Worm (Caenorhabditis elegans): ENCODE data around the gene srh-208.
A peak's percentile ranks its signal among the peaks of the same experiment; 100 is the strongest.

Gene srh-208

DNA sequence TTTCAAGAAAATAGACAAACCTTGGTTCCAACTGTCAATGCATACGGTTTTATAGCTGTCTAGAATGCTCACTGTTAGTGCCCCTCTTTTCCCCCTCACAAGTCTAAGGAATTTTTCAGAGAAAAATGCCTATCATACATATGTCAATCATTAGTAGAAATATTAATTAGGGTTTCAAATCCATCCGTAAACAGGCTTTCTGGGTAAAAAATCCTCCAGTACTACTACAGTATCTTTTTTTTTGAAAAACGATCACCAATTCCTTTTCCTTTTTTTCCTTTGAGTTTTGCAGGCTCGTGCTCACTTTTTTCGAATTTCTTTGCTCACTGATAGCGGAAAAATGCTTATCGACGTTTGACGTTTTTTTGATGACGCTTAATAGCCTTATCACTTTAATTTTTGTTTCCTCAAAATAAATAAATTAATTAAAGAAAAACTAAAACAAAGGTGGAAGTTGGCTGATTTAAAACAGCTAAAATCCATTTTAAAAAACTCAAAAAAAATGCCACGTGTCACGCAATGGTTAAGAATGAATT lies 2.4 kb downstream of the srh-208 start, which contains the start of gene C43D7.7:
TSS of gene C43D7.7 (minus strand) at position 51 of the 536 bp plus-strand sequence.
- TF ChIP-seq nhr-77 (tag; optimal IDR thresholded peaks at IDR 0.05) = no peak
- peak; percentile 58 for TF ChIP-seq elt-2 (tag; optimal IDR thresholded peaks at IDR 0.05)

DNA sequence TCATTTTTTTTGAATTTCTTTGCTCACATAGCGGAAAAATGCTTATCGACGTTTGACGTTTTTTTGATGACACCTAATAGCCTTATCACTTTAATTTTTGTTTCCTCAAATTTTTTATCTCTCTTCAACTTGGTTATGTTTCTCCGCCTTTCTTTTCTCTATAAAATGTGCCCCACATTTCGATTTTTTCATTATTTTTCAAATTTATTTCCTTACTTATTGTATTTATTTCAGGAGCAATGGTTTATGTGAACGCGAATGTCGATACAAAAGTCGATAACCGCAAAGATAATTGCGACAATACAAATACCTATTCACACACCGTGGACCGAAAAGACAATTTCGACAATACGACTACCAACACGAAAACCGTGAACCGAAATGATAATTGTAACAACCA lies 3.2 kb downstream of the srh-208 start, which contains the start of gene sdz-6:
TSS of gene sdz-6 (plus strand) at position 229 of the 400 bp plus-strand sequence.
- TF ChIP-seq elt-2 (tag; optimal IDR thresholded peaks at IDR 0.05) (peak; percentile 34), ztf-11 (tag; optimal IDR thresholded peaks at IDR 0.05) (no peak), nhr-67 (tag; optimal IDR thresholded peaks at IDR 0.05) (no peak)

DNA sequence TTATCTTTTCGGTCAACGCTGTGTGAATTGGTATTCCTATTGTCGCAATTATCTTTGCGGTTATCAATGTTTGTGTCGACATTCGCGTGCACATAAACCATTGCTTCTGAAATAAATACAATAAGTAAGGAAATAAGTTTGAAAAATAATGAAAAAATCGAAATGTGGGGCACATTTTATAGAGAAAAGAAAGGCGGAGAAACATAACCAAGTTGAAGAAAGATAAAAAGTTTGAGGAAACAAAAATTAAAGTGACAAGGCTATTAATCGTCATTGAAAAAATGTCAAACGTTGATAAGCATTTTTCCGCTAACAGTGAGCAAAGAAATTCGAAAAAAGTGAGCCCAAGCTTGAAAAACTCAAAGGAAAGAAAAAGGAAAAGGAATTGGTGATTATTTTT lies 5.2 kb downstream of the srh-208 start, which contains the start of gene C43D7.4:
TSS of gene C43D7.4 (minus strand) at position 101 of the 400 bp plus-strand sequence.
- TF ChIP-seq mml-1 (tag; optimal IDR thresholded peaks at IDR 0.05) (no peak), skn-1 (tag; optimal IDR thresholded peaks at IDR 0.05) (no peak), pha-4 (tag; optimal IDR thresholded peaks at IDR 0.05) (no peak)

DNA sequence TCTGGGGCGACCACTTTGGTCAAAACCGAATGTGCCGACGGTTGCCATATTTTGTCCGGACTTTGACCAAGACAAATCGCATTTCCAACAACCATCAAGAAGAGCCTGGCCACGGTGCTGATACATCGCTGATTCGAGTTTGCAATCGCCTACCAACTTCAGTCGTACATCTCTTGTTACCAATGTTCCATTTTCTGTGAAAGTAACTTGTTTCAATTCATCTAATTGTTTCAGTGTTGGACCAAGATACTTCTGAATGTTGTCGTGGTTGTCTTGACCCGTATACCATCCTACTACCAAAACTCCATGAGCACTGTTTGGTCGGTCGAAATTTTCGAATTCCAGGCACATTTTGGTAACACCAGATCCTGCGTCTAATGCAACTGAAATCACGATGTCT lies 8.3 kb downstream of the srh-208 start:
- TF ChIP-seq nhr-237 (tag; optimal IDR thresholded peaks at IDR 0.05) = no peak
- no peak for TF ChIP-seq egl-5 (tag; optimal IDR thresholded peaks at IDR 0.05)
- no peak for TF ChIP-seq daf-12 (tag; optimal IDR thresholded peaks at IDR 0.05)
- no peak for TF ChIP-seq nhr-25 (tag; optimal IDR thresholded peaks at IDR 0.05)
- no peak for TF ChIP-seq nhr-12 (tag; optimal IDR thresholded peaks at IDR 0.05)
- TF ChIP-seq elt-1 (tag; optimal IDR thresholded peaks at IDR 0.05) = no peak
- TF ChIP-seq mdl-1 (tag; optimal IDR thresholded peaks at IDR 0.05) = no peak
- TF ChIP-seq ZK546.5 (tag; optimal IDR thresholded peaks at IDR 0.05) = no peak
- TF ChIP-seq eor-1 (tag; optimal IDR thresholded peaks at IDR 0.05) = no peak
- TF ChIP-seq elt-2 (tag; optimal IDR thresholded peaks at IDR 0.05) = no peak
- TF ChIP-seq mml-1 (tag; optimal IDR thresholded peaks at IDR 0.05) = no peak
- no peak for TF ChIP-seq lsy-12 (tag; optimal IDR thresholded peaks at IDR 0.05)
- no peak for TF ChIP-seq egl-27 (tag; optimal IDR thresholded peaks at IDR 0.05)
- no peak for TF ChIP-seq fos-1 (tag; optimal IDR thresholded peaks at IDR 0.05)
- no peak for TF ChIP-seq ztf-4 (tag; optimal IDR thresholded peaks at IDR 0.05)
- no peak for TF ChIP-seq nhr-77 (tag; optimal IDR thresholded peaks at IDR 0.05)

DNA sequence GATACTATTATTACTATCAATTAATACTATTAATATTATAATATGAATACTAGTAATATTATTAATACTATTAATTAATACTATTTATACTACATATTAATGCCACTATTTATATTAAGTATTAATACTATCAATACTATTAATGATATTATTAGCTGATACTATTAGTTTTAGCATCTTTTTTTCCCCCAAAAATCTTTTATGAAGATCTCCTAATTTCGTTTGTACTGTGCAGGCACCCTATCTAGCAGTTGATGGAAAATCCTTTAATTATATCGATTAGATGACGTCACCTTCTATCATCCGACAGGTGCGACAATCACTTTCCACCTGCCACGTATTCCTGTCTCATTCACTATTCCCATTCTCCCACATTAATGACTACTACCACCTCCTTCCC lies 12.1 kb downstream of the srh-208 start, which contains the start of gene fbxb-65:
TSS of gene fbxb-65 (plus strand) at position 301 of the 400 bp plus-strand sequence.
- TF ChIP-seq mml-1 (tag; optimal IDR thresholded peaks at IDR 0.05) = no peak
- TF ChIP-seq nfya-1 (tag; optimal IDR thresholded peaks at IDR 0.05; ENCODE audit: insufficient read depth) = no peak
- TF ChIP-seq fos-1 (tag; optimal IDR thresholded peaks at IDR 0.05) = no peak
- TF ChIP-seq unc-39 (tag; optimal IDR thresholded peaks at IDR 0.05) = no peak
- TF ChIP-seq elt-3 (tag; optimal IDR thresholded peaks at IDR 0.05) = no peak
- no peak for TF ChIP-seq ceh-28 (tag; optimal IDR thresholded peaks at IDR 0.05)
- TF ChIP-seq fkh-2 (tag; optimal IDR thresholded peaks at IDR 0.05) = no peak
- TF ChIP-seq ceh-82 (tag; optimal IDR thresholded peaks at IDR 0.05) = no peak
- no peak for TF ChIP-seq unc-62 (GFP tag; optimal IDR thresholded peaks at IDR 0.05)
- TF ChIP-seq zag-1 (tag; optimal IDR thresholded peaks at IDR 0.05) = no peak
- no peak for TF ChIP-seq eor-1 (tag; optimal IDR thresholded peaks at IDR 0.05)

DNA sequence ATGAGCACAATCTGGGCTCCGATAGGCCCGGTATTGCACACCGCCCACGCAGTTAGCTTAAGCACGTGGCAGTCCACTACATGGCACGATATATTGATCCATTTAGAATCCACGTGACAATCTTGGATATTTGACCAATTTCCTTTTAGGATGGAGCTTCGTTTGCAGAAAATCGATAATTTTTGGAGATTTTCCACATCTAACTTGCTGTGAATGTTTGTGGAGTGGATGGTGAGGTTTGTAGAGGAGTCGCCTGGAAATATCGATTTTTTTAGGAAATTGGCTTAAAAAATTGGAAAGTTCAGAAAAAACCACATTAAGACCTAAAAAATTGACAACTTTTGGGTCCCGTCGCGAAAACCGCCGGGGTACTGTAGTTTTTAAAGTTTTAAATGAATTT lies 20.2 kb downstream of the srh-208 start:
- TF ChIP-seq mml-1 (tag; optimal IDR thresholded peaks at IDR 0.05) (no peak), ceh-28 (tag; optimal IDR thresholded peaks at IDR 0.05) (peak; percentile 20)

DNA sequence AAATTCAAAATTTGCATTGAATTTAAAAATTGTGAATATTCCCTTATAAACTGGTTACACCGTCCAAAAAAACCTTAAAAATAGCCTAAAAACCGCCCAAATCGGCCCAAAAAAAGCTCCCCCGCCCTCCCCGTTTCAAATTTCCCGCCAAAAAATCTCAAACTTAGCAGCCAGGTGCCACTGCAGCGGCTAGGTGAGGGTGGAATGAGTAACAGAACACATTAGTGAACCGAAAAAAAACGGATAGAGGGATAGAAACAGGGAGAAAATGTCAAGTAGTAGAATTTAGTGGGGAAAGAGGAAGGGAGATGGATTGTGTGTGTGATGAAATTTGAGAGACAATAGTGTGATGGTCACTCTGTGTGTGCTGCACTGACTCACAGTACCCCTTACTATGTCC lies 34.8 kb downstream of the srh-208 start:
- TF ChIP-seq zag-1 (tag; optimal IDR thresholded peaks at IDR 0.05) (no peak), ama-1 (optimal IDR thresholded peaks at IDR 0.05) (no peak), ceh-16 (tag; optimal IDR thresholded peaks at IDR 0.05) (no peak), fkh-10 (GFP tag; optimal IDR thresholded peaks at IDR 0.05) (no peak), ceh-9 (tag; optimal IDR thresholded peaks at IDR 0.05) (no peak), ztf-4 (tag; optimal IDR thresholded peaks at IDR 0.05) (no peak), sea-2 (GFP tag; optimal IDR thresholded peaks at IDR 0.05) (no peak), mdl-1 (tag; optimal IDR thresholded peaks at IDR 0.05) (no peak), pha-4 (tag; optimal IDR thresholded peaks at IDR 0.05) (no peak), nhr-11 (tag; optimal IDR thresholded peaks at IDR 0.05) (no peak), nhr-76 (tag; optimal IDR thresholded peaks at IDR 0.05) (no peak), aly-2 (tag; optimal IDR thresholded peaks at IDR 0.05) (no peak), hmg-11 (tag; optimal IDR thresholded peaks at IDR 0.05) (no peak), jun-1 (tag; optimal IDR thresholded peaks at IDR 0.05) (no peak), egl-5 (tag; optimal IDR thresholded peaks at IDR 0.05) (no peak), unc-62 (GFP tag; optimal IDR thresholded peaks at IDR 0.05) (no peak)
